Worm (Caenorhabditis elegans): ENCODE results near the gene T25D1.1.

ce11 chrX:16533860-16534259 is 14.2 kb downstream of the T25D1.1 start:
- no peak for TF ChIP-seq F57C9.4 (tag; optimal IDR thresholded peaks at IDR 0.05)
- TF ChIP-seq unc-62 (GFP tag; optimal IDR thresholded peaks at IDR 0.05), result no peak
- TF ChIP-seq ztf-26 (tag; optimal IDR thresholded peaks at IDR 0.05), result no peak

Data from whole organism, young adult.